Worm (Caenorhabditis elegans): ENCODE data around the gene F49C12.4.
A peak's percentile ranks its signal among the peaks of the same experiment; 100 is the strongest.

- TF ChIP-seq W03F9.2 (tag; optimal IDR thresholded peaks at IDR 0.05) (peak; percentile 22), him-1 (tag; optimal IDR thresholded peaks at IDR 0.05) (no peak), dao-5 (tag; optimal IDR thresholded peaks at IDR 0.05) (no peak)
Observed at ce11 chrIV:9341591-9341990, 37.7 kb upstream of the F49C12.4 start, which contains the start of gene vps-26.

Data from whole organism, L4/young adult.